Fruit fly (Drosophila melanogaster): ENCODE measurements around the gene CG4374.

The CG4374 gene

dm6 chr3R:23363515-23364124 lies 108.5 kb downstream of the CG4374 start, which contains the start of gene CG4408:
TSS of gene CG4408 (minus strand) at chr3R:23363574.
- peak; percentile 95 for TF ChIP-seq noc (tag; optimal IDR thresholded peaks at IDR 0.05)

dm6 chr3R:23360356-23360755 lies 111.7 kb downstream of the CG4374 start:
- no peak for TF ChIP-seq noc (tag; optimal IDR thresholded peaks at IDR 0.05)

dm6 chr3R:23359420-23359819 lies 112.7 kb downstream of the CG4374 start:
- no peak for TF ChIP-seq noc (tag; optimal IDR thresholded peaks at IDR 0.05)
